Worm (Caenorhabditis elegans) whole organism, late embryonic: ENCODE measurements around the gene F11G11.14.

Experiments used
- ceh-19 ChIP-seq: fragments of 200-800 bp; sonication (Bioruptor generic); optimal IDR thresholded peaks from 2 replicates; lab custom pipeline; 2018; ENCODE audit warnings: mild to moderate bottlenecking, missing genetic modification characterization, missing compliant biosample characterization
- hlh-30 ChIP-seq: sonication (generic microtip); optimal IDR thresholded peaks from 2 replicates; lab custom pipeline; 2017; ENCODE audit warnings: antibody characterized with exemption, missing genetic modification characterization, missing compliant biosample characterization; ENCODE audit not compliant: insufficient read depth
- nhr-11 ChIP-seq: fragments of 150-350 bp; optimal IDR thresholded peaks from 2 replicates; lab custom pipeline; 2014; ENCODE audit warnings: missing biosample characterization, missing genetic modification characterization
- odd-2 ChIP-seq: sonication (generic microtip); optimal IDR thresholded peaks from 2 replicates; lab custom pipeline; 2017; ENCODE audit warnings: antibody characterized with exemption, mild to moderate bottlenecking, missing genetic modification characterization, missing compliant biosample characterization
- unc-86 ChIP-seq: sonication (generic microtip); optimal IDR thresholded peaks from 2 replicates; lab custom pipeline; 2016; ENCODE audit warnings: missing genetic modification characterization, missing compliant biosample characterization

DNA sequence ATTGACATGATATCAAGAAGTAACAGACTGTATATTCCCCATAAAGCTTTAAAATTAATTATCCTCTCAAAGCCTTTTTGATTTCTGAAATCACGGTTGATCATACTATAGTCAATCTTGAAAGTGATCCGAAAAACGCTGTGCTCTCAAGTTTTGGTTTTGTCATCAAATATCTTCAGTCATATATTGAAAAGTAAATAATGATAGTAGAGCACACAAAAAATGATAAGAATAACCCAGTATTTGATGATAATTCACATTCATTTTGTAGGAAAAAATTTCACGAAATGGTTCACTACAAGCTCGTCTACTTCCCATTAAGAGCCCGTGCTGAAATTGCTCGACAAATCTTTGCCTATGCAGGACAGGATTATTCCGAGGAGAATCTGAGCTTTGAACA lies 16.1 kb downstream of the F11G11.14 start, which contains the start of gene gst-6:
- no peak for TF ChIP-seq nhr-11 (tag; lab: Kevin White, UChicago)
- TF ChIP-seq odd-2 (tag; lab: Kevin White, UChicago) = no peak
- no peak for TF ChIP-seq hlh-30
- TF ChIP-seq ceh-19 (GFP tag; lab: Kevin White, UChicago) = no peak
- TF ChIP-seq unc-86 (tag; lab: Kevin White, UChicago) = no peak
